Worm (Caenorhabditis elegans): ENCODE measurements around the gene C33F10.1.
"Not testable (repeated sequence)": the region's sequence is repeated elsewhere in the genome, so short reads cannot be mapped to it uniquely, and the experiment has no call there.

The C33F10.1 gene

ce11 chrII:4854761-4855160, 19.9 kb downstream of the C33F10.1 start:
- TF ChIP-seq F13C5.2 (tag; optimal IDR thresholded peaks at IDR 0.05) (no peak), hmbx-1 (tag; optimal IDR thresholded peaks at IDR 0.05) (no peak), ama-1 (optimal IDR thresholded peaks at IDR 0.05) (no peak)

DNA sequence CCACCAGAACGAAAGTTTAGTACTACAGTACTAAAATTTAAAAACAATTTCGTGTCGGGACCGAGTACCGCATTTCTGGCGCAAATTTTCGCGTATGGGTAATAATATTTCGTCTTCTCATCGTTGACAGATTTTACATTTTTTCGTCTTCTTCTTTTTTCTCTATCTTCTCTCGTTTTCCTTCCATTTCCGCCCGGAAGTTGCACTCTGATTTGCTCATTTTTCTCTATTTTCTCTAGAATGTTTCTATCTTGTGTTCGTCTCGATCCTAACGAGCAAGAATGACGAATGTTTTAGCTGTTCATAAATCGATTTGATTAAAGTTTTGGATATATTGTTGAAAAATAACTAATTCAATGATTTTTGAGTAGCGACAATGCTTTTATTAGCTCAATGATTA, 20.7 kb downstream of the C33F10.1 start:
- TF ChIP-seq aly-1 (tag; optimal IDR thresholded peaks at IDR 0.05) (no peak), sea-1 (GFP tag; conservative IDR thresholded peaks at IDR 0.05) (no peak), flt-1 (GFP tag; IDR thresholded peaks at IDR 0.05) (no peak), scrt-1 (GFP tag; IDR thresholded peaks at IDR 0.05) (no peak), B0310.2 (tag; optimal IDR thresholded peaks at IDR 0.05) (no peak), ceh-36 (tag; optimal IDR thresholded peaks at IDR 0.05) (no peak), tbx-11 (GFP tag; IDR thresholded peaks at IDR 0.05) (no peak), hnd-1 (tag; optimal IDR thresholded peaks at IDR 0.05) (no peak), hmbx-1 (tag; optimal IDR thresholded peaks at IDR 0.05) (no peak), ama-1 (optimal IDR thresholded peaks at IDR 0.05) (no peak), ets-7 (tag; optimal IDR thresholded peaks at IDR 0.05) (no peak), tra-4 (tag; optimal IDR thresholded peaks at IDR 0.05) (no peak), pes-1 (GFP tag; IDR thresholded peaks at IDR 0.05) (no peak), hmg-4 (GFP tag; optimal IDR thresholded peaks at IDR 0.05) (no peak), tbx-37 (GFP tag; conservative IDR thresholded peaks at IDR 0.05) (no peak), F13C5.2 (tag; optimal IDR thresholded peaks at IDR 0.05) (no peak), ceh-13 (GFP tag; optimal IDR thresholded peaks at IDR 0.05) (no peak)

DNA sequence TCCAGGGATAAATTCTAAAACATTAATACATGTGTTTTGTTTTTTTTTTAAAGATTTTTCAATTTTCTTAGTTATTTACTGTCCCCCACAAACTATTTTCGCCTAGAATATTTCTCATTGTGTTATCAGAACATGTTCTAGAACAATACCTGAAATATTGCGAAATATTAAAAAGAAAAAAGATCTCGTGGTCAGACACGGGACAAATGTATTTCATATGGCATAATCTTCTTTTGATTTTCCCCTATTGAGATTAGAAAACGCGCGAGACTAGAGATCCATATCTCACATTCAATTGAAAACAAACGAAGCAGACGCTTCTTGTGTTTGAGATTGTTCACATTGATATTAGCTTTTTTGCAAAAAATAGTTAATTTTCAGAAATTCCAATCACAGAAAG, 21.3 kb downstream of the C33F10.1 start:
- no peak for TF ChIP-seq F13C5.2 (tag; optimal IDR thresholded peaks at IDR 0.05)
- no peak for TF ChIP-seq ama-1 (optimal IDR thresholded peaks at IDR 0.05)
- TF ChIP-seq hmbx-1 (tag; optimal IDR thresholded peaks at IDR 0.05) = no peak
- no peak for TF ChIP-seq tra-4 (tag; optimal IDR thresholded peaks at IDR 0.05)
- no peak for TF ChIP-seq hnd-1 (tag; optimal IDR thresholded peaks at IDR 0.05)
- no peak for TF ChIP-seq sea-1 (GFP tag; conservative IDR thresholded peaks at IDR 0.05)
- TF ChIP-seq scrt-1 (GFP tag; IDR thresholded peaks at IDR 0.05) = no peak
- no peak for TF ChIP-seq flt-1 (GFP tag; IDR thresholded peaks at IDR 0.05)
- TF ChIP-seq tbx-11 (GFP tag; IDR thresholded peaks at IDR 0.05) = no peak
- no peak for TF ChIP-seq hmg-4 (GFP tag; optimal IDR thresholded peaks at IDR 0.05)
- no peak for TF ChIP-seq pes-1 (GFP tag; IDR thresholded peaks at IDR 0.05)
- TF ChIP-seq aly-1 (tag; optimal IDR thresholded peaks at IDR 0.05) = no peak
- TF ChIP-seq ets-7 (tag; optimal IDR thresholded peaks at IDR 0.05) = no peak

DNA sequence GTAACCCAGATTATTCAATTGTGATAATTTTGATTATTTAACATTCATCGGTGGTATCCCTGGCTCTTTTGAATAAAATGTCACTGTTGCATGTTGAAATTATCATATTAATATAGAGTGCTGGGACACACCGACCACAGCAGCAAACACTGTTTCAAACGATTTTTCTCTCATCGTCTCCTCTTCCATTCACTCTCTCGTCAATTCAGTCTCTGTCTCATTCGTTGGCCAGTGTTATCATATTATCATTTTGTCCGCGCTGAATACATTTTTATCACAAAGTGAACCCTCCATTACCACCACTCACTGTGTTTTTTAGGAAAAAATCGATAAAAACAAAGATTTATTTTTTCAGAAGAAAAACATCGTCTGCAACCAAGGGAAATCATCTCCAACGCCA, 22.3 kb downstream of the C33F10.1 start:
- no peak for TF ChIP-seq ama-1 (optimal IDR thresholded peaks at IDR 0.05)
- TF ChIP-seq F13C5.2 (tag; optimal IDR thresholded peaks at IDR 0.05) = no peak
- no peak for TF ChIP-seq hnd-1 (tag; optimal IDR thresholded peaks at IDR 0.05)
- no peak for TF ChIP-seq tra-4 (tag; optimal IDR thresholded peaks at IDR 0.05)
- no peak for TF ChIP-seq scrt-1 (GFP tag; IDR thresholded peaks at IDR 0.05)
- no peak for TF ChIP-seq pes-1 (GFP tag; IDR thresholded peaks at IDR 0.05)
- no peak for TF ChIP-seq hmg-4 (GFP tag; optimal IDR thresholded peaks at IDR 0.05)
- no peak for TF ChIP-seq tbx-11 (GFP tag; IDR thresholded peaks at IDR 0.05)
- TF ChIP-seq B0310.2 (tag; optimal IDR thresholded peaks at IDR 0.05) = no peak
- TF ChIP-seq ets-7 (tag; optimal IDR thresholded peaks at IDR 0.05) = no peak

ce11 chrII:4857873-4858364, 23.1 kb downstream of the C33F10.1 start, which contains the start of gene F11G11.5:
Gene F11G11.5, plus strand, starts transcription at chrII:4857923.
- TF ChIP-seq scrt-1 (GFP tag; IDR thresholded peaks at IDR 0.05) = no peak
- no peak for TF ChIP-seq F13C5.2 (tag; optimal IDR thresholded peaks at IDR 0.05)
- no peak for TF ChIP-seq aly-1 (tag; optimal IDR thresholded peaks at IDR 0.05)
- no peak for TF ChIP-seq ama-1 (optimal IDR thresholded peaks at IDR 0.05)
- no peak for TF ChIP-seq hmbx-1 (tag; optimal IDR thresholded peaks at IDR 0.05)
- no peak for TF ChIP-seq hmg-4 (GFP tag; optimal IDR thresholded peaks at IDR 0.05)
- TF ChIP-seq tra-4 (tag; optimal IDR thresholded peaks at IDR 0.05) = no peak
- TF ChIP-seq tbx-37 (GFP tag; conservative IDR thresholded peaks at IDR 0.05) = no peak
- TF ChIP-seq ceh-36 (tag; optimal IDR thresholded peaks at IDR 0.05) = no peak
- TF ChIP-seq flt-1 (GFP tag; IDR thresholded peaks at IDR 0.05) = no peak
- no peak for TF ChIP-seq ets-7 (tag; optimal IDR thresholded peaks at IDR 0.05)

DNA sequence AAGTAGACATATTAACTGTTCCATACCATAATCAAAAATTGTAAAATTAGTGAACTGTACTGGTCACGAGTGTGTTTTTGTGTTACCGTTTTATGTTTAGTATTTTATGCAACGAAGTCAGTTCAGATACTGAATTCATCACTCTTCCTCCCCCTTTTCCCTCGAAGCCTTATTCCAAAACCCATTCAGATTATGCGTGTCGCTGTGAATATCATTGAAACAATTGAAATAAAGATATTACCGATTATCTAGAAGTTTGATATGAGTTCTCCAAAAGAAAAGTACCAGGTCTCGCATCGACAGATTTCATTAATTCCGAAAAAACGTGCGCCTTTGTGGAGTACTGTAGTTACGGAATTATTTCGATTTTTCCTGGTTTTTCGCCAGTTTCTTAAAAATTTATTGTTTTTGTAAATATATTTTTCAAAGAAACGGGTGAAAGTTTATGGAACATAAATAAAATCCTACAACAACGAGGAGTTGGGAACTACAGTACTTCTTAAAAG, 24.1 kb downstream of the C33F10.1 start:
- TF ChIP-seq scrt-1 (GFP tag; IDR thresholded peaks at IDR 0.05) (no peak), ceh-13 (GFP tag; optimal IDR thresholded peaks at IDR 0.05) (no peak), ets-7 (tag; optimal IDR thresholded peaks at IDR 0.05) (no peak), tra-4 (tag; optimal IDR thresholded peaks at IDR 0.05) (no peak), ama-1 (optimal IDR thresholded peaks at IDR 0.05) (no peak), aly-1 (tag; optimal IDR thresholded peaks at IDR 0.05) (no peak), F13C5.2 (tag; optimal IDR thresholded peaks at IDR 0.05) (no peak), sea-1 (GFP tag; conservative IDR thresholded peaks at IDR 0.05) (no peak)

ce11 chrII:4860260-4860659, 25.4 kb downstream of the C33F10.1 start, which contains the start of the genes nspd-5 and F11G11.4:
Gene nspd-5, minus strand, starts transcription at chrII:4860360.
Gene F11G11.4, plus strand, starts transcription at chrII:4860594.
- not testable (repeated sequence) for TF ChIP-seq pes-1 (GFP tag; IDR thresholded peaks at IDR 0.05); F13C5.2 (tag; optimal IDR thresholded peaks at IDR 0.05); ceh-13 (GFP tag; optimal IDR thresholded peaks at IDR 0.05)

- no peak for TF ChIP-seq ama-1 (optimal IDR thresholded peaks at IDR 0.05)
Measured at ce11 chrII:4863357-4863756, 28.5 kb downstream of the C33F10.1 start, which contains the start of the genes mpst-4 and F11G11.14. Gene mpst-4, minus strand, starts transcription at chrII:4863457. Gene F11G11.14, plus strand, starts transcription at chrII:4863681.
